Fruit fly (Drosophila melanogaster): ENCODE results near the gene SkpE.

The SkpE gene

dm6 chrX:19851095-19851988 lies 27.5 kb upstream of the SkpE start:
- TF ChIP-seq OdsH (GFP tag; optimal IDR thresholded peaks at IDR 0.05) = no peak
- no peak for TF ChIP-seq dmrt93B (GFP tag; optimal IDR thresholded peaks at IDR 0.05)
- no peak for TF ChIP-seq Hr78 (GFP tag; optimal IDR thresholded peaks at IDR 0.05)
- TF ChIP-seq Dif (GFP tag; optimal IDR thresholded peaks at IDR 0.05; ENCODE audit: partially characterized antibody) = peak; percentile 66
- peak in 1 of 2 experiments; percentile 46 for TF ChIP-seq dl (GFP tag; optimal IDR thresholded peaks at IDR 0.05; ENCODE audit: insufficient read depth in 1 of 2, partially characterized antibody in 2 of 2)
- TF ChIP-seq brk (GFP tag; optimal IDR thresholded peaks at IDR 0.05) = no peak
- TF ChIP-seq tai (GFP tag; optimal IDR thresholded peaks at IDR 0.05) = no peak
- TF ChIP-seq sage (GFP tag; optimal IDR thresholded peaks at IDR 0.05) = no peak
- peak; percentile 61 for TF ChIP-seq psq (GFP tag; optimal IDR thresholded peaks at IDR 0.05)
- no peak for TF ChIP-seq Rel (GFP tag; optimal IDR thresholded peaks at IDR 0.05)
- no peak for TF ChIP-seq Rel (tag; optimal IDR thresholded peaks at IDR 0.05)
- no peak for TF ChIP-seq br (GFP tag; optimal IDR thresholded peaks at IDR 0.05)

dm6 chrX:19850503-19851094 lies 26.7 kb upstream of the SkpE start:
- peak; percentile 26 for TF ChIP-seq psq (GFP tag; optimal IDR thresholded peaks at IDR 0.05)
- no peak for TF ChIP-seq CG9705 (GFP tag; optimal IDR thresholded peaks at IDR 0.05)
- TF ChIP-seq jim (GFP tag; optimal IDR thresholded peaks at IDR 0.05) = no peak
- TF ChIP-seq br (GFP tag; optimal IDR thresholded peaks at IDR 0.05) = peak; percentile 72
- TF ChIP-seq dmrt93B (GFP tag; optimal IDR thresholded peaks at IDR 0.05) = peak; percentile 43
- TF ChIP-seq Myc (optimal IDR thresholded peaks at IDR 0.05) = no peak
- peak; percentile 76 for TF ChIP-seq fru (GFP tag; optimal IDR thresholded peaks at IDR 0.05)
- TF ChIP-seq Abd-B (GFP tag; optimal IDR thresholded peaks at IDR 0.05) = no peak
- no peak for TF ChIP-seq Hr78 (GFP tag; optimal IDR thresholded peaks at IDR 0.05)
- no peak for TF ChIP-seq Vsx2 (GFP tag; optimal IDR thresholded peaks at IDR 0.05; ENCODE audit: partially characterized antibody)
- peak; percentile 3 for TF ChIP-seq Dif (GFP tag; optimal IDR thresholded peaks at IDR 0.05; ENCODE audit: partially characterized antibody)
- peak in 1 of 2 experiments; percentile 80 for TF ChIP-seq foxo (GFP tag; optimal IDR thresholded peaks at IDR 0.05)
- peak; percentile 85 for TF ChIP-seq sv (GFP tag; optimal IDR thresholded peaks at IDR 0.05)
- TF ChIP-seq Rel (GFP tag; optimal IDR thresholded peaks at IDR 0.05) = no peak
- TF ChIP-seq Rel (tag; optimal IDR thresholded peaks at IDR 0.05) = no peak
- peak; percentile 75 for TF ChIP-seq ey (GFP tag; optimal IDR thresholded peaks at IDR 0.05)
- TF ChIP-seq tai (GFP tag; optimal IDR thresholded peaks at IDR 0.05) = no peak
- TF ChIP-seq OdsH (GFP tag; optimal IDR thresholded peaks at IDR 0.05) = peak; percentile 64
- TF ChIP-seq lola (GFP tag; optimal IDR thresholded peaks at IDR 0.05) = no peak
- TF ChIP-seq CrebA (GFP tag; optimal IDR thresholded peaks at IDR 0.05; ENCODE audit: borderline replicate concordance) = no peak
- TF ChIP-seq Mio (GFP tag; optimal IDR thresholded peaks at IDR 0.05) = no peak
- TF ChIP-seq pan (optimal IDR thresholded peaks at IDR 0.05) = no peak
- no peak for TF ChIP-seq Hr83 (GFP tag; optimal IDR thresholded peaks at IDR 0.05; ENCODE audit: poor library complexity, severe bottlenecking)
- TF ChIP-seq Hnf4 (GFP tag; optimal IDR thresholded peaks at IDR 0.05) = no peak
- TF ChIP-seq h (GFP tag; optimal IDR thresholded peaks at IDR 0.05) = peak; percentile 81
- TF ChIP-seq rgr (GFP tag; optimal IDR thresholded peaks at IDR 0.05) = peak; percentile 75
- peak in 1 of 2 experiments; percentile 28 for TF ChIP-seq dl (GFP tag; optimal IDR thresholded peaks at IDR 0.05; ENCODE audit: insufficient read depth in 1 of 2, partially characterized antibody in 2 of 2)
- TF ChIP-seq CG32264 (GFP tag; optimal IDR thresholded peaks at IDR 0.05) = peak; percentile 23
- TF ChIP-seq Sp1 (GFP tag; optimal IDR thresholded peaks at IDR 0.05) = peak; percentile 62
- TF ChIP-seq HLH106 (tag; optimal IDR thresholded peaks at IDR 0.05) = peak; percentile 22
- peak; percentile 2 for TF ChIP-seq Jra (GFP tag; optimal IDR thresholded peaks at IDR 0.05)
- TF ChIP-seq brk (GFP tag; optimal IDR thresholded peaks at IDR 0.05) = no peak

- TF ChIP-seq woc (GFP tag; optimal IDR thresholded peaks at IDR 0.05) (peak; percentile 69), Dif (GFP tag; optimal IDR thresholded peaks at IDR 0.05; ENCODE audit: partially characterized antibody) (peak; percentile 60), lola (GFP tag; optimal IDR thresholded peaks at IDR 0.05) (no peak), dl (GFP tag; optimal IDR thresholded peaks at IDR 0.05; ENCODE audit: insufficient read depth in 1 of 2, partially characterized antibody in 2 of 2) (peak in 1 of 2 experiments; percentile 61), CG9705 (GFP tag; optimal IDR thresholded peaks at IDR 0.05) (peak; percentile 13), fru (GFP tag; optimal IDR thresholded peaks at IDR 0.05) (peak; percentile 52), sage (GFP tag; optimal IDR thresholded peaks at IDR 0.05) (peak; percentile 18), Hnf4 (GFP tag; optimal IDR thresholded peaks at IDR 0.05) (peak; percentile 27), ey (GFP tag; optimal IDR thresholded peaks at IDR 0.05) (peak; percentile 48), Hr78 (GFP tag; optimal IDR thresholded peaks at IDR 0.05) (no peak), Jra (GFP tag; optimal IDR thresholded peaks at IDR 0.05) (no peak), Mio (GFP tag; optimal IDR thresholded peaks at IDR 0.05) (no peak), rgr (GFP tag; optimal IDR thresholded peaks at IDR 0.05) (peak; percentile 51), brk (GFP tag; optimal IDR thresholded peaks at IDR 0.05) (no peak), foxo (GFP tag; optimal IDR thresholded peaks at IDR 0.05) (peak in 1 of 2 experiments; percentile 60), psq (GFP tag; optimal IDR thresholded peaks at IDR 0.05) (peak; percentile 60), h (GFP tag; optimal IDR thresholded peaks at IDR 0.05) (peak; percentile 53), Hr83 (GFP tag; optimal IDR thresholded peaks at IDR 0.05; ENCODE audit: poor library complexity, severe bottlenecking) (peak; percentile 23), HLH106 (tag; optimal IDR thresholded peaks at IDR 0.05) (peak; percentile 57), sv (GFP tag; optimal IDR thresholded peaks at IDR 0.05) (peak; percentile 72), Rel (GFP tag; optimal IDR thresholded peaks at IDR 0.05) (no peak), Rel (tag; optimal IDR thresholded peaks at IDR 0.05) (peak; percentile 11), Sp1 (GFP tag; optimal IDR thresholded peaks at IDR 0.05) (peak; percentile 35), br (GFP tag; optimal IDR thresholded peaks at IDR 0.05) (peak; percentile 38), dmrt93B (GFP tag; optimal IDR thresholded peaks at IDR 0.05) (peak; percentile 9), Vsx2 (GFP tag; optimal IDR thresholded peaks at IDR 0.05; ENCODE audit: partially characterized antibody) (no peak)
Observed at dm6 chrX:19848342-19848793, 24.5 kb upstream of the SkpE start.

Data from whole organism, wandering third instar larva.